Fruit fly (Drosophila melanogaster): ENCODE data around the gene osp.

DNA sequence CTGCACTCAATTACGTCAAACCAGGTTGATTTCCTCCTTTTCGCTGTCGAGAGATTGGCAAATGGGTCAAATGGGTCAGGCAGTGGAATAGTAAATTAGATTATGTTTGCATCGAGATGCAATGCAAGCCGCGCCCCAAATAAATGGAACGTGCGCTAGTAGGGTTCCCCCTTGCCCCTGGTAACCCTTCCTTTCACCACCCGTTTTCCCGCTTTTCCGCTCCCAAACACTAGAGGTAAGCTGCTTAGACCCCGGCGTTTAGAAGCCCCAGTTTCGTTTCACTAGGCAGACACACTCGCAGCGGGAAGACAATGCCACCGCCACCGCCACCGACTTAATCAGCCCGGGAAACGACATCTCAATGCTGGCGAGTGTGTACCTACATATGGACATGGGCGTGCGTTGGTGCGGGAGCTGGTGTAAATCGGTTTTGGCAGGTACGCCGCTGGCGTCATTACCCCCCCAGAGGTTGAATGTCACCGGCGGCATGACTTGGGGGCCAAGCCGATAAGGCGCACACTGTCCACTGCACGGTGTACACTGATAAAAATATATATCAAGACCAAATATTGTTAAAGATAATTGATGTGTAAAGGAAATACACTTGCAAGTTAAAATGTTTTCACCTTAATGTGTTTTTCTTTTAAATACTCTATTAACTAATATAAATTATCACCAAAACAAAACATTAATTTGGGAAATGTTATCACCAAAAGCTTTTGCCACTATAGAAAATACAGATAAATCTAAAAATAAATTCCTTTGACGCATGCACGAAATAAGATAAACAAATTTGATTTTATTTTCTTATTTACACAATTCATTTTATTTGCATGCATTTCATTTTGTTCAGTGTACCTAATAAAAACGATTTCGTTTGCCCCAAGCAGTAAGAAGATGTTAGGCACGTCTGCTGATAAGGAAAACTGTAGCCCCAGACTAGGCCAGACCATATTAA, 75.9 kb downstream of the osp start:
- TF ChIP-seq CG5204 (GFP tag; optimal IDR thresholded peaks at IDR 0.05) (peak; percentile 71), bab1 (GFP tag; optimal IDR thresholded peaks at IDR 0.05) (no peak), ovo (GFP tag; optimal IDR thresholded peaks at IDR 0.05) (peak; percentile 10), CG11617 (GFP tag; optimal IDR thresholded peaks at IDR 0.05) (peak; percentile 89), CG12768 (GFP tag; optimal IDR thresholded peaks at IDR 0.05) (peak; percentile 68), CG7101 (tag; optimal IDR thresholded peaks at IDR 0.05) (peak; percentile 86), Clk (GFP tag; optimal IDR thresholded peaks at IDR 0.05) (peak; percentile 48), tj (GFP tag; optimal IDR thresholded peaks at IDR 0.05) (peak; percentile 58), pad (GFP tag; optimal IDR thresholded peaks at IDR 0.05) (peak; percentile 58)
